Worm (Caenorhabditis elegans) whole organism, late embryonic: ENCODE results near the gene acp-7.

ENCODE experiments used
- C38D4.7 ChIP-seq: fragments of 200-800 bp; sonication (Bioruptor generic); optimal IDR thresholded peaks from 2 replicates; lab custom pipeline; 2018; ENCODE audit warnings: mild to moderate bottlenecking, missing genetic modification characterization, moderate library complexity, missing compliant biosample characterization
- ama-1 ChIP-seq: fragments of 150-350 bp; optimal IDR thresholded peaks from 2 replicates; lab custom pipeline; 2014
- ceh-31 ChIP-seq: sonication (generic microtip); optimal IDR thresholded peaks from 2 replicates; lab custom pipeline; 2016; ENCODE audit warnings: missing genetic modification characterization, missing compliant biosample characterization
- elt-4 ChIP-seq: sonication (generic microtip); optimal IDR thresholded peaks from 2 replicates; lab custom pipeline; 2016; ENCODE audit warnings: missing genetic modification characterization, missing compliant biosample characterization
- nfya-1 ChIP-seq: sonication (generic microtip); optimal IDR thresholded peaks from 2 replicates; lab custom pipeline; 2017; ENCODE audit warnings: missing genetic modification characterization, mild to moderate bottlenecking, missing compliant biosample characterization, antibody characterized with exemption, moderate library complexity
- pat-9 ChIP-seq: fragments of 200-800 bp; sonication (Bioruptor generic); optimal IDR thresholded peaks from 2 replicates; lab custom pipeline; 2018; ENCODE audit warnings: mild to moderate bottlenecking, missing genetic modification characterization, moderate library complexity, missing compliant biosample characterization
- pha-4 ChIP-seq: fragments of 150-350 bp; optimal IDR thresholded peaks from 2 replicates; lab custom pipeline; 2018; ENCODE audit warnings: missing biosample characterization, missing genetic modification reagents, missing genetic modification characterization
- tbx-2 ChIP-seq: sonication (generic microtip); optimal IDR thresholded peaks from 2 replicates; lab custom pipeline; 2016; ENCODE audit warnings: missing genetic modification characterization, missing compliant biosample characterization
- unc-42 ChIP-seq: sonication (generic microtip); optimal IDR thresholded peaks from 2 replicates; lab custom pipeline; 2016; ENCODE audit warnings: missing genotype, missing genetic modification characterization, missing compliant biosample characterization
- unc-55 ChIP-seq: sonication (generic microtip); optimal IDR thresholded peaks from 2 replicates; lab custom pipeline; 2017; ENCODE audit warnings: missing biosample characterization, missing genetic modification reagents, missing genetic modification characterization
- zip-5 ChIP-seq: sonication (generic microtip); optimal IDR thresholded peaks from 2 replicates; lab custom pipeline; 2016; ENCODE audit warnings: missing genetic modification characterization, missing compliant biosample characterization

DNA sequence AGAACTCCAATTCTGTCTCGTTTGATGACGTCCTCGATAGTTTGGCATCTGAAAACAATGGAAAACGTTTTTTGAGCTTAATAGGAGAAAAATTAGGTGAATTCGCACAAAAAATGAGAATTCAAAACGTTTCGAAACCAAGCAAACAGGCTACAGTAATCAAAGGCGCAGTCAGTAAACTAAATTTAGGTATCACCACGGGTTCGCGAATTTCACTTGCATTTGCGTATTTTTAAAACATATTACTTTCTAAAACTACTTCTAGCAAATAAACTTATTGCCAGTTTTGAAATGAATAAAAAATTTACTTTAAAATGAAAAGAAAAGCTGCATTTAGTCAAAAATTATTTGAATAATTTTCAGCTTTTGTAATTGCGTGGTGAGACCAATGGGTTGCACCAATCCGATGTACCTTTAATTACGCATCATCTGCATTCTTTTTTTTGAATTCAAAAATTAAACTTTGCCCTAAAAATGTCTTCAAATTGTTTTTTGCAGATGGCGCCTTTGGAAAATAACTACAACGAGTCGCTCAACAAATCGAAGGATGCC, 12.4 kb downstream of the acp-7 start, which contains the start of the genes Y73B6BL.23 and htp-2:
- TF ChIP-seq tbx-2 (no peak), elt-4 (tag; lab: Kevin White, UChicago) (no peak), ama-1 (lab: Kevin White, UChicago) (no peak), nfya-1 (tag; lab: Kevin White, UChicago) (no peak), unc-55 (GFP tag; lab: Kevin White, UChicago) (no peak), pat-9 (no peak), unc-42 (no peak), pha-4 (tag; lab: Kevin White, UChicago) (no peak), ceh-31 (tag; lab: Kevin White, UChicago) (no peak), zip-5 (tag; lab: Kevin White, UChicago) (no peak), C38D4.7 (GFP tag; lab: Kevin White, UChicago) (no peak)
